Fruit fly (Drosophila melanogaster) whole organism, adult: ENCODE measurements around the gene SK.
A peak's percentile ranks its signal among the peaks of the same experiment; 100 is the strongest.

Experiments
- CG11617 ChIP-seq: fragments of 200-800 bp; sonication (Bioruptor generic); optimal IDR thresholded peaks from 2 replicates; lab custom pipeline; 2017; ENCODE audit warnings: mild to moderate bottlenecking, missing biosample characterization, missing genetic modification reagents, missing genetic modification characterization
- CG33017 ChIP-seq: fragments of 200-800 bp; sonication (Bioruptor generic); optimal IDR thresholded peaks from 2 replicates; lab custom pipeline; 2018; ENCODE audit warnings: missing biosample characterization, mild to moderate bottlenecking, missing genetic modification characterization, moderate library complexity
- CG7045 ChIP-seq: fragments of 200-800 bp; sonication (Bioruptor generic); optimal IDR thresholded peaks from 2 replicates; lab custom pipeline; 2017; ENCODE audit warnings: missing biosample characterization, mild to moderate bottlenecking, missing genetic modification characterization
- Clk ChIP-seq: fragments of 200-800 bp; sonication (Bioruptor generic); optimal IDR thresholded peaks from 2 replicates; lab custom pipeline; 2017; ENCODE audit warnings: missing biosample characterization, missing genetic modification characterization
- Crg-1 ChIP-seq: fragments of 200-800 bp; sonication (Bioruptor generic); optimal IDR thresholded peaks from 2 replicates; lab custom pipeline; 2016; ENCODE audit warnings: missing biosample characterization, missing genetic modification characterization
- Mnt ChIP-seq: fragments of 200-800 bp; sonication (Bioruptor generic); optimal IDR thresholded peaks from 2 replicates; lab custom pipeline; 2016; ENCODE audit warnings: missing biosample characterization, mild to moderate bottlenecking, missing genetic modification characterization
- bab1 ChIP-seq: fragments of 200-800 bp; sonication (Bioruptor generic); optimal IDR thresholded peaks from 3 replicates; lab custom pipeline; 2019; ENCODE audit warnings: missing biosample characterization, mild to moderate bottlenecking, missing genetic modification characterization, moderate library complexity
- pad ChIP-seq: fragments of 200-800 bp; sonication (Bioruptor generic); optimal IDR thresholded peaks from 3 replicates; lab custom pipeline; 2017; ENCODE audit warnings: missing biosample characterization, missing genetic modification characterization, mild to moderate bottlenecking, moderate library complexity, missing genetic modification reagents

SK gene

DNA sequence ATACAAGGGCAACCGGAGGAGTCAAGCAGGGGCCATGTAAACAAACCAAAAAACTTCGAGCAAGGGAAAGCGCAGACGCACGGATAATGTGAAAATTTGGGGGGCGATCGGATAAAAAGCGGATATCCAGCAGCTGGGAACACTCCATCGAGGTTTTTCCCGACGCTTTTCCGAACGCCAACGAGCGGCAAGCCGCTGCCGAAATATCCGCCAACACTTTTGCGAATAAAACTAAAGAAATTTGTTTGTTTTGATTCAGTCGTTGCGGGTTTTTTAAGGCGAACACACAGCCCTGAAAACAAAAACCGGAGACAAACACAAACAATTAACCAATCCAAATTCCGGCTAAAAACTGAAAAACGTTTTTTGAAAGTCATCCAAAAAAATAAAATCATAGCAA is 106.4 kb downstream of the SK start, which contains the start of gene SPR:
SPR (plus strand) TSS at position 253 of the 400 bp plus-strand sequence.
- no peak for TF ChIP-seq Mnt (GFP tag; lab: Kevin White, UChicago)
- TF ChIP-seq CG33017 (tag; lab: Kevin White, UChicago) = no peak
- TF ChIP-seq pad (GFP tag; lab: Kevin White, UChicago) = peak; percentile 66
- no peak for TF ChIP-seq Clk (GFP tag; lab: Kevin White, UChicago)
- TF ChIP-seq bab1 (GFP tag; lab: Kevin White, UChicago) = no peak
- TF ChIP-seq CG11617 (GFP tag; lab: Kevin White, UChicago) = no peak
- TF ChIP-seq Crg-1 (GFP tag; lab: Kevin White, UChicago) = no peak
- no peak for TF ChIP-seq CG7045
